Worm (Caenorhabditis elegans) whole organism, midembryonic: ENCODE data around the gene F46H6.5.

Experiments used
- cog-1 ChIP-seq: sonication (generic microtip); optimal IDR thresholded peaks from 2 replicates; lab custom pipeline; 2016; ENCODE audit warnings: missing genetic modification characterization, missing compliant biosample characterization
- ref-1 ChIP-seq: fragments of 200-800 bp; sonication (Bioruptor generic); conservative IDR thresholded peaks from 2 replicates; pipeline ENCODE4 v1.3.6; 2022; ENCODE audit warnings: missing genetic modification reagents, missing genetic modification characterization, missing compliant biosample characterization
- ztf-23 ChIP-seq: fragments of 200-800 bp; sonication (Bioruptor generic); IDR thresholded peaks from 2 replicates; pipeline ENCODE4 v1.3.6; 2022; ENCODE audit warnings: missing genetic modification reagents, missing genetic modification characterization, missing compliant biosample characterization

ce11 chrX:4495814-4496567 is 4.0 kb upstream of the F46H6.5 start:
- TF ChIP-seq cog-1 (tag; lab: Kevin White, UChicago): no peak
- TF ChIP-seq ztf-23 (GFP tag; lab: Robert Waterston, UW): no peak
- TF ChIP-seq ref-1: no peak
